Fruit fly (Drosophila melanogaster): ENCODE results near the gene CG9399.
A peak's percentile ranks its signal among the peaks of the same experiment; 100 is the strongest.

Gene CG9399

DNA sequence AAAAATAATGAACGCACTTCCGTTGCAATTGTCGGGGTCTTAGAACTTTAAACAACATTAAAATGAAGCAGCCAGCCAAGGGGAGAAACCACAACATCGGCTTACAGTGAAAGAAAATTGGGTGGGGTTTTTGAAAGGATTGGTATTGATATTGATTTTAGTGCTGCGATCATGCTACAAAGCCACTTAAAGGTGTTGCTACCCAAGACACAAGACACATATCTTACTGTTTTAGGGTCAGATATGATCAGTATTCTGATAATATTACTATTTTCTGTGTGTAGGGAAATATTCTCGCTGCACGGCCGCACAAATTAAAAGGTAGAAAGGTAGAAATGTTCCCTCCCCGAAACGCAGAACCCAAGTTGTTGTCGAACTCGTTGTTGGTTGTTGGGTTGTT is 31.1 kb upstream of the CG9399 start (continued):
- TF ChIP-seq Gug (GFP tag; IDR thresholded peaks at IDR 0.05) (no peak; the same call in 1 of the 2 replicates), CG3032 (tag; optimal IDR thresholded peaks at IDR 0.05) (peak; percentile 63), Met (GFP tag; optimal IDR thresholded peaks at IDR 0.05) (peak; percentile 52), dsx (GFP tag; optimal IDR thresholded peaks at IDR 0.05; ENCODE audit: poor library complexity, severe bottlenecking) (peak; percentile 61), Sox15 (GFP tag; optimal IDR thresholded peaks at IDR 0.05) (no peak), pdm3 (GFP tag; optimal IDR thresholded peaks at IDR 0.05) (peak; percentile 63), Eip78C (GFP tag) (peak; percentile 88), dac (GFP tag; optimal IDR thresholded peaks at IDR 0.05) (no peak)

DNA sequence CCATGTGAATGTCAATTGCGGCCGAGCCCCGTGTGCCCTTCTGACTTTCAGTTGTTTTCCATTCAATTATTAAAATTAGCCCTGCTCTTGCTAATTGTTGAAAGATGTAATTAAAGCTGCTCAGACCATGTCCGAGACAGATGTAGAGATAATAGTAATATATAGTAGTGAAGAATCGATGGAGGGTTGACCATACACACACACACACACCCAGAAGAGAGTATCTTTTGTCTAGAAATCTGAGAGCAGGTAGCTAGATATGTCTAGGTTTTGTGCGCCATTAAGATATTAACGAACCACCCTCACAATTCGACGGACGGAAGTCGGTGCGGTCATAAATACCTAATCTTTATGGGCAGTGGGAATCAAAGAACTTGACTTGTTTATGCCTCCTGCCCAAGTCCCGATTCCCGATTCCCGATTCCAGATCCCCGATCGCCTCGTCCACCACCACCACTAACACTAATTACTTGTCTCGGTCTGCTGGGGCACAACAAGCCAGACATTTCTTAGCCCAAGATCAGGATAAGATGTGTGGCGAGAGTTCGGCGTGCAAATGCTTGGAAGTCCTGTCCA is 30.5 kb upstream of the CG9399 start:
- TF ChIP-seq CG4318 (GFP tag; optimal IDR thresholded peaks at IDR 0.05) (no peak), svp (GFP tag) (no peak), Sox102F (GFP tag; optimal IDR thresholded peaks at IDR 0.05) (no peak), CG15336 (GFP tag; IDR thresholded peaks at IDR 0.05) (no peak), Ets96B (tag; optimal IDR thresholded peaks at IDR 0.05) (no peak), dsx (GFP tag; optimal IDR thresholded peaks at IDR 0.05; ENCODE audit: poor library complexity, severe bottlenecking) (no peak), CG8319 (GFP tag; optimal IDR thresholded peaks at IDR 0.05) (no peak), ss (GFP tag; optimal IDR thresholded peaks at IDR 0.05) (no peak), Gug (GFP tag; IDR thresholded peaks at IDR 0.05) (no peak), CG8632 (GFP tag; optimal IDR thresholded peaks at IDR 0.05) (no peak)

DNA sequence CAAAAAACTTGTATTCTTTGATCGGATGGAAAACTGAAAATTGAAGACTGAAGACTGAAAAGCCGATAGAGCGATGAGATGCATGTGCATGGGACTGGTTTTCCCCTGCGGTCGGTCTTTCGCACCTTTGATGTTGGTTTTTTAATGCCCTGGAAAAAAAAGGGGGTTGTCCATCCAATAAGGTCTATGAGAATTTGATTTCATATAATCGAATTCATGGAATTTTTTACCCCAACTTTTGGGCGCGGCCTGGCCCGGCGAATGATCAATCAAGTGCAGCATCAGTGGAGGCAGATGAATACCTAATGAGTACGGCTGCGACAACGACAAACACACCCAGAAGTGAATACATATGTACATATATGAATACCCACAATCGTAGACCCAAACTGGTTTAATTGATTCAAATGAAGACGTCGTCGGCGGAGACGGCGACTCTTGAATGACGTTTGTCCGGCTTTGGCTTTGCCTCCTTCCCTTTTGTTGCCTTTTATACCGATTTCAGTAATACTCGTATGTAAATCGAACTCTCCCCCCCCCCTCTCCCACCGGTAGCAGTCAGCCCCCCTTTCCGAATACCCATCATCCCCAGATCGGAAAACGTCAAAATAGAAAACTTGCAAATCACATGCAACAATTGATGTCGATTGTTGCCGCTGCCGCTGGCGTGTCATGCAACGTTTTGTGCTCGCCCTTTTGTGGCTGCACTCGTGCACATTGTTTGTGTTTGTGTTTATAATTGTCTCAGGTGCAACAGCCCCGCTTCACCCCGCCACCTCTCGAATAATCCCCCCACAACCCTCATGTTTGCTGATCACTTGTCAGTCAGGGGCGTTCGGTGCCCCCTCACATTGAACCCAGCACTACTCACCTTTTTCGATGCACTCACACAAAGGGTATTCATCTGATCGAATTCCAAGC is 29.3 kb upstream of the CG9399 start:
- TF ChIP-seq eg (GFP tag; IDR thresholded peaks at IDR 0.05) (no peak), ss (GFP tag; optimal IDR thresholded peaks at IDR 0.05) (peak in 1 of 2 experiments; percentile 63), cyc (GFP tag; optimal IDR thresholded peaks at IDR 0.05) (no peak), fkh (GFP tag; optimal IDR thresholded peaks at IDR 0.05) (peak; percentile 67), spab (GFP tag; optimal IDR thresholded peaks at IDR 0.05) (no peak), Ets96B (tag; optimal IDR thresholded peaks at IDR 0.05) (no peak), CG4318 (GFP tag; optimal IDR thresholded peaks at IDR 0.05) (no peak)

DNA sequence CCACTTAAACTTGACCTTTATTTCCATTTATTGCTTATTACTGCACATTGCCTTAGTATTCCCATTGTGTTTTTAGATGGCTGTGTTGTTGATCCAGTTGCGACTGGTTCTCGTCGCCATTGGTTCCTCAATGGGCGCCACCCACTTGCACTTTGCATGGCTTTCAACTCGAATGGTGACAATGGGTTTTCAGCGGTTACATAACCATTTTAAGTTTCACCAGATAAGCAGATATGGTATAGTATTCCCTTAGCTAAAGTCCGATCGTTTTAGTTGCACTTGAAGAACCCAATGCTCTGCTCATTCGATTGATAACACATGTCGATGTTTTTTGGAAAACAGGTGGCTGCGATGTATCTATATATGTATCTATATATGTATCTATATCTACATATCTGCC is 27.9 kb upstream of the CG9399 start:
- TF ChIP-seq Met (GFP tag; optimal IDR thresholded peaks at IDR 0.05) (no peak), vri (GFP tag; optimal IDR thresholded peaks at IDR 0.05) (peak; percentile 32), Eip78C (GFP tag) (peak; percentile 15), ss (GFP tag; optimal IDR thresholded peaks at IDR 0.05) (peak in 1 of 2 experiments; percentile 17)

DNA sequence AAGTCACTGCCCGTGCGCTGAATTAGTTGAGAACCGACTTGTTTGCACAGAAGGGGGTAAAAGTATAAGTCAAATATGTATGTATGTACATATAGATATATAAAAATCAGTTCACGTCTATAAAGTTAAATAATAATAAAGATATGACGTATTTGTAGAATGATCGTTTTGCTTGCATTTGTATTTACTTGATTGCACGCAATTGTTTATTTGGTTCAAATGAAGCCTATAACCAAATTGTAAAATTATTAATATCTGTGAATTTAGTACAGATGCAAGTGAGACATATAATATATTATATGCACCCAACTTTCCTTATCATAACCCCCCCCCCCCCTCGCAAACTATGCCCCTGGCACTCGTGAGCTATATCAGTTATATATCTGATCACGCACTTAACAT is 26.5 kb upstream of the CG9399 start:
- TF ChIP-seq fd59A (GFP tag; optimal IDR thresholded peaks at IDR 0.05) (peak; percentile 18), CG3919 (GFP tag; optimal IDR thresholded peaks at IDR 0.05) (peak; percentile 45), acj6 (GFP tag; optimal IDR thresholded peaks at IDR 0.05) (peak; percentile 4), lz (GFP tag; optimal IDR thresholded peaks at IDR 0.05) (no peak), CG15336 (GFP tag; IDR thresholded peaks at IDR 0.05) (no peak), CG6792 (GFP tag; optimal IDR thresholded peaks at IDR 0.05) (peak; percentile 39), Eip93F (GFP tag; optimal IDR thresholded peaks at IDR 0.05) (no peak), Sox15 (GFP tag; optimal IDR thresholded peaks at IDR 0.05) (peak; percentile 10), Ets21C (GFP tag; optimal IDR thresholded peaks at IDR 0.05) (no peak), OdsH (GFP tag; optimal IDR thresholded peaks at IDR 0.05) (peak; percentile 50), CG10669 (GFP tag; optimal IDR thresholded peaks at IDR 0.05) (peak; percentile 46), Eip78C (GFP tag) (peak; percentile 84), svp (GFP tag) (peak; percentile 72), Hr4 (GFP tag; optimal IDR thresholded peaks at IDR 0.05) (no peak), esn (GFP tag; optimal IDR thresholded peaks at IDR 0.05) (peak; percentile 4), CG11294 (GFP tag; IDR thresholded peaks at IDR 0.05) (no peak), topi (GFP tag; optimal IDR thresholded peaks at IDR 0.05) (peak; percentile 33), eg (GFP tag; IDR thresholded peaks at IDR 0.05) (0 out of 3 replicates have a peak, but pooled peaks have one; percentile 29), CG16779 (tag; optimal IDR thresholded peaks at IDR 0.05) (peak; percentile 36), achi (GFP tag; optimal IDR thresholded peaks at IDR 0.05) (peak; percentile 52), Eip75B (GFP tag; optimal IDR thresholded peaks at IDR 0.05) (no peak), net (GFP tag; optimal IDR thresholded peaks at IDR 0.05) (peak; percentile 47), salr (GFP tag; optimal IDR thresholded peaks at IDR 0.05) (no peak), CG11762 (GFP tag; optimal IDR thresholded peaks at IDR 0.05; ENCODE audit: insufficient read depth) (peak; percentile 42), CG34406 (GFP tag; optimal IDR thresholded peaks at IDR 0.05) (peak; percentile 47)

Data from whole organism, prepupa.